Fruit fly (Drosophila melanogaster) whole organism, prepupa: Measurements from ENCODE around the gene Rift.

Experiments used
- Hr39 ChIP-seq: fragments of 200-800 bp; sonication (Bioruptor generic); optimal IDR thresholded peaks from 2 replicates; lab custom pipeline; 2016; ENCODE audit warnings: missing biosample characterization, missing genetic modification characterization
- OdsH ChIP-seq: fragments of 200-800 bp; sonication (Bioruptor generic); optimal IDR thresholded peaks from 3 replicates; lab custom pipeline; 2016; ENCODE audit warnings: missing biosample characterization, missing genetic modification characterization

DNA sequence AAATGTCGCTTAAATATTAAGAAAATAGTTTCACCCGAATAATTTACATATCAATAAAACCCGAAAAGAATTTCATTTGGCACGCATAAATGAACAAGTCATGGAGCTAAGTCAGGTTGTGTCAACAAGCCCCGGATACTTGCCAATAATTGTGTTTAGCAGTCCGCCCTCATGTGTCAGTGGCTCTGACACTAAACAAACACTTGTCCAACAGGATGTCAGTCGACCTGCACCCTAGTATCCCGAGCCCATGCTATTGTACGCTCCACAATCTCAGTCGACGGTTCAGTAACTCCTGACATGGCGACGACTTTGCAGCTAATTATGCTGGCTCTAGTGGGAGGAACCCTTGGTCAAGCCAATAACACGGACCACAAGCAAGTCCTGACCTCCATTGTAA, 9.3 kb downstream of the Rift start, which contains the start of gene Ir100a:
- TF ChIP-seq OdsH (GFP tag; lab: Kevin White, UChicago): no peak
- TF ChIP-seq Hr39 (GFP tag; lab: Kevin White, UChicago): no peak
